Fruit fly (Drosophila melanogaster): ENCODE measurements around the gene ctp.

The ctp gene

DNA sequence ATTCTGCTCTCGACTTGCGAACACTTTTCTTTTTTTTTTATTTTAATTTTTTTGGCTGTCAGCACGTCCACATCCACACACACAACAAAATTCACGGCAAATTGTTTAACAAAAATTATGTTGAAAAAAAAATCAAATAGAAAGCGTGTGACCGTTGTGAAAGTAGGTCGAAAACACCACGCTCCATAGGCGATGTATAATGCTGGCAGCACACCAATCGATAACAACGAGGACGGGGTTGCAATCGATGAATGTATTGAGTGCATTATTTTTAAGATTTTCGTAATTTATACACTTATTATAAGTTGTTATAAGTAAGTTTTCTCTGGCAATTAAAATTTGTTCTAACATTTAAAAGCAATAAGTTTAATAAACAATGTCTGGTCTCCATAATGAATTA lies 877 bp upstream of the ctp start, which contains the start of gene Pp2C1 (continued):
- no peak for TF ChIP-seq CG18599 (GFP tag; optimal IDR thresholded peaks at IDR 0.05)
- TF ChIP-seq scrt (GFP tag; optimal IDR thresholded peaks at IDR 0.05), result no peak
- TF ChIP-seq CG9215 (GFP tag; IDR thresholded peaks at IDR 0.05), result no peak
- TF ChIP-seq mld (GFP tag; IDR thresholded peaks at IDR 0.05; ENCODE audit: partially characterized antibody), result 0 out of 3 replicates have a peak, but pooled peaks have one; percentile 34
- TF ChIP-seq psq (GFP tag; optimal IDR thresholded peaks at IDR 0.05), result no peak
- 0 out of 2 replicates have a peak, but pooled peaks have one; percentile 18 for TF ChIP-seq ssp (GFP tag; IDR thresholded peaks at IDR 0.05)
- TF ChIP-seq CG2116 (GFP tag; optimal IDR thresholded peaks at IDR 0.05), result peak; percentile 95
- no peak for TF ChIP-seq CG10959 (GFP tag; IDR thresholded peaks at IDR 0.05)
- TF ChIP-seq Bgb (GFP tag; IDR thresholded peaks at IDR 0.05; ENCODE audit: partially characterized antibody), result peak; percentile 80
- no peak for TF ChIP-seq Rx (GFP tag; IDR thresholded peaks at IDR 0.05)
- TF ChIP-seq CG7839 (tag; optimal IDR thresholded peaks at IDR 0.05), result no peak
- TF ChIP-seq CG2875 (GFP tag; optimal IDR thresholded peaks at IDR 0.05), result no peak
- peak; percentile 40 for TF ChIP-seq CG2129 (GFP tag; IDR thresholded peaks at IDR 0.05; ENCODE audit: partially characterized antibody)
- no peak for TF ChIP-seq Ets65A (GFP tag)
- TF ChIP-seq gfzf (GFP tag; optimal IDR thresholded peaks at IDR 0.05), result peak; percentile 77
- peak; percentile 68; the same call in 1 of the 2 replicates for TF ChIP-seq nerfin-2 (GFP tag; IDR thresholded peaks at IDR 0.05; ENCODE audit: partially characterized antibody)
- no peak for TF ChIP-seq Mes4 (GFP tag; optimal IDR thresholded peaks at IDR 0.05)
- TF ChIP-seq Nf-YC (tag; optimal IDR thresholded peaks at IDR 0.05), result no peak
- peak; percentile 45 for TF ChIP-seq CG1603 (tag; optimal IDR thresholded peaks at IDR 0.05)
- no peak for TF ChIP-seq dan (GFP tag; IDR thresholded peaks at IDR 0.05)
- TF ChIP-seq Meics (GFP tag; optimal IDR thresholded peaks at IDR 0.05), result no peak
- TF ChIP-seq Trl (optimal IDR thresholded peaks at IDR 0.05), result no peak
- no peak for TF ChIP-seq Trl (GFP tag; optimal IDR thresholded peaks at IDR 0.05)
- no peak for TF ChIP-seq bcd (GFP tag; optimal IDR thresholded peaks at IDR 0.05)
- TF ChIP-seq Dbx (GFP tag; IDR thresholded peaks at IDR 0.05), result no peak
- no peak for TF ChIP-seq wek (GFP tag; optimal IDR thresholded peaks at IDR 0.05)
- TF ChIP-seq ATbp (GFP tag; optimal IDR thresholded peaks at IDR 0.05), result no peak
- no peak for TF ChIP-seq CG30431 (GFP tag; optimal IDR thresholded peaks at IDR 0.05)
- TF ChIP-seq CG10543 (GFP tag; optimal IDR thresholded peaks at IDR 0.05), result no peak
- no peak for TF ChIP-seq gsb (GFP tag; IDR thresholded peaks at IDR 0.05)
- no peak for TF ChIP-seq oc (tag; optimal IDR thresholded peaks at IDR 0.05)
- no peak for TF ChIP-seq sens-2 (GFP tag; IDR thresholded peaks at IDR 0.05)
- no peak for TF ChIP-seq en (GFP tag; optimal IDR thresholded peaks at IDR 0.05)
- TF ChIP-seq grau (tag; optimal IDR thresholded peaks at IDR 0.05), result no peak
- TF ChIP-seq CG34422 (GFP tag; IDR thresholded peaks at IDR 0.05), result no peak
- TF ChIP-seq CG2202 (tag; optimal IDR thresholded peaks at IDR 0.05), result no peak
- TF ChIP-seq Tbp (GFP tag; optimal IDR thresholded peaks at IDR 0.05), result no peak
- no peak for TF ChIP-seq Ada2b (GFP tag; IDR thresholded peaks at IDR 0.05)
- TF ChIP-seq seq (GFP tag; IDR thresholded peaks at IDR 0.05), result no peak
- no peak for TF ChIP-seq sr (GFP tag; IDR thresholded peaks at IDR 0.05)
- TF ChIP-seq mam (GFP tag; optimal IDR thresholded peaks at IDR 0.05), result no peak
- TF ChIP-seq CG17912 (GFP tag; optimal IDR thresholded peaks at IDR 0.05), result no peak
- TF ChIP-seq CG12219 (GFP tag; optimal IDR thresholded peaks at IDR 0.05), result no peak
- no peak for TF ChIP-seq Dad (GFP tag; optimal IDR thresholded peaks at IDR 0.05)
- TF ChIP-seq Sry-δ (GFP tag; optimal IDR thresholded peaks at IDR 0.05), result peak; percentile 73
- TF ChIP-seq CG12236 (GFP tag; optimal IDR thresholded peaks at IDR 0.05), result no peak
- TF ChIP-seq CG8089 (GFP tag; optimal IDR thresholded peaks at IDR 0.05), result no peak
- TF ChIP-seq fu2 (GFP tag; optimal IDR thresholded peaks at IDR 0.05), result no peak
- TF ChIP-seq H15 (GFP tag; IDR thresholded peaks at IDR 0.05), result no peak
- no peak for TF ChIP-seq sima (GFP tag; optimal IDR thresholded peaks at IDR 0.05)
- no peak for TF ChIP-seq sob (GFP tag; IDR thresholded peaks at IDR 0.05)
- no peak for TF ChIP-seq ara (GFP tag; IDR thresholded peaks at IDR 0.05)
- TF ChIP-seq nmo (GFP tag; optimal IDR thresholded peaks at IDR 0.05), result peak; percentile 11
